Fruit fly (Drosophila melanogaster) whole organism, embryonic: ENCODE results near the gene CG6470.

ENCODE experiments used
- CG11504 ChIP-seq: fragments of 200-800 bp; sonication (Bioruptor generic); optimal IDR thresholded peaks from 3 replicates; lab custom pipeline; 2019; ENCODE audit warnings: missing biosample characterization, mild to moderate bottlenecking, missing genetic modification characterization, moderate library complexity
- CG17328 ChIP-seq: fragments of 200-800 bp; sonication (Bioruptor generic); IDR thresholded peaks from 2 replicates; pipeline ENCODE4 v1.3.6; 2022; ENCODE audit warnings: missing biosample characterization, missing genetic modification characterization
- CG6813 ChIP-seq: fragments of 200-800 bp; sonication (Bioruptor generic); optimal IDR thresholded peaks from 2 replicates; lab custom pipeline; 2017; ENCODE audit warnings: missing biosample characterization, missing genetic modification characterization, mild to moderate bottlenecking, moderate library complexity, missing genetic modification reagents
- Hr39 ChIP-seq: fragments of >200 bp; optimal IDR thresholded peaks from 2 replicates; lab custom pipeline; 2017
- Lim3 ChIP-seq: fragments of 200-800 bp; sonication (Bioruptor generic); IDR thresholded peaks from 2 replicates; pipeline ENCODE4 v1.3.6; 2022; ENCODE audit warnings: missing biosample characterization, missing genetic modification characterization
- Mes4 ChIP-seq: fragments of 200-800 bp; sonication (Bioruptor generic); optimal IDR thresholded peaks from 2 replicates; lab custom pipeline; 2016; ENCODE audit warnings: missing biosample characterization, missing genetic modification characterization
- dmrt99B ChIP-seq: fragments of 200-800 bp; sonication (Bioruptor generic); optimal IDR thresholded peaks from 2 replicates; lab custom pipeline; 2018; ENCODE audit warnings: missing biosample characterization, mild to moderate bottlenecking, missing genetic modification characterization, moderate library complexity

DNA sequence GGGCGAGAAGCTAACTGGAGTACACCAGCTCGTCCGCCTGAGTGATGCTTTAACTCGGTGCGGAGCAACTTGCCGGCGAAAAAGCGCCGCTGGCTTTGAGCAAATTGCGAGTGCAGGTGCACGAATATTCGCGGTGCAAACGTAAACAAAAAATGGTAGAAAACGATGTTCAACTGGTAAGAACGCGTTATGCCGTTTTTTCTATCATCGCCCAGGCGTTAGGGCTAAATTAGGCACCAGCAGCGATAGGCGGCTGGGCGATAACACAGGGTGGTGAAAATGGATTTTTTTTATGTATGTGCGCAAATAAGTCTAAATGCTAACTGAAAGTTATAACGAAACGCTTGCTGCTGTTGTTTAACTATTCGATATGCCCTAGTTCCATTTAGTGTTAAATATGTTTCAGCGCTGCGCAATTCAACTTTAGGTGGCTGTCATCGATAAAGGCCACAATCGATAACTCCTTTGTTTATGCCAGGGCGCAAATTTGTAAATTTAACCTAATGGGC is 14.9 kb downstream of the CG6470 start, which contains the start of the genes Pgant7 and Xrcc2:
- no peak for TF ChIP-seq CG6813
- no peak for TF ChIP-seq Lim3 (GFP tag; lab: Robert Waterston, UW)
- TF ChIP-seq CG11504 (tag; lab: Kevin White, UChicago), result peak; percentile 73
- no peak for TF ChIP-seq CG17328 (GFP tag; lab: Robert Waterston, UW)
- no peak for TF ChIP-seq Mes4 (GFP tag; lab: Kevin White, UChicago)
- TF ChIP-seq dmrt99B (tag; lab: Kevin White, UChicago), result no peak
- TF ChIP-seq Hr39 (lab: Kevin White, UChicago), result no peak
